Worm (Caenorhabditis elegans): ENCODE results near the gene C54C6.5.

- TF ChIP-seq hmbx-1 (tag; optimal IDR thresholded peaks at IDR 0.05) (no peak), ama-1 (optimal IDR thresholded peaks at IDR 0.05) (no peak), tbx-11 (GFP tag; IDR thresholded peaks at IDR 0.05) (no peak), flt-1 (GFP tag; IDR thresholded peaks at IDR 0.05) (no peak), tbx-37 (GFP tag; conservative IDR thresholded peaks at IDR 0.05) (no peak), ceh-36 (tag; optimal IDR thresholded peaks at IDR 0.05) (no peak), tra-4 (tag; optimal IDR thresholded peaks at IDR 0.05) (no peak), pes-1 (GFP tag; IDR thresholded peaks at IDR 0.05) (no peak), B0310.2 (tag; optimal IDR thresholded peaks at IDR 0.05) (no peak), ets-7 (tag; optimal IDR thresholded peaks at IDR 0.05) (no peak)
Measured at ce11 chrIII:3562276-3562675, 12.6 kb upstream of the C54C6.5 start.

All from whole organism, early embryonic.